Fruit fly (Drosophila melanogaster) whole organism, embryonic: ENCODE measurements around the gene CG12035.

Experiments used
- Atf-2 ChIP-seq: fragments of 200-800 bp; sonication (Bioruptor generic); optimal IDR thresholded peaks from 2 replicates; lab custom pipeline; 2016; ENCODE audit warnings: missing biosample characterization, missing genetic modification characterization
- BtbVII ChIP-seq: fragments of 200-800 bp; sonication (Bioruptor generic); optimal IDR thresholded peaks from 3 replicates; lab custom pipeline; 2017; ENCODE audit warnings: missing biosample characterization, mild to moderate bottlenecking, missing genetic modification characterization
- CG1024 ChIP-seq: fragments of 200-800 bp; sonication (Bioruptor generic); IDR thresholded peaks from 2 replicates; pipeline ENCODE4 v1.3.6; 2022; ENCODE audit warnings: missing biosample characterization, missing genetic modification characterization
- CG10267 ChIP-seq: fragments of 200-800 bp; sonication (Bioruptor generic); optimal IDR thresholded peaks from 2 replicates; lab custom pipeline; 2018; ENCODE audit warnings: missing biosample characterization, mild to moderate bottlenecking, missing genetic modification characterization, moderate library complexity
- CG10366 ChIP-seq: fragments of 200-800 bp; sonication (Bioruptor generic); IDR thresholded peaks from 2 replicates; pipeline ENCODE4 v1.3.6; 2022; ENCODE audit warnings: missing biosample characterization, missing genetic modification characterization
- CG11696 ChIP-seq: fragments of 200-800 bp; sonication (Bioruptor generic); IDR thresholded peaks from 2 replicates; pipeline ENCODE4 v1.3.6; 2022; ENCODE audit warnings: missing biosample characterization, missing genetic modification characterization
- CG12942 ChIP-seq: fragments of 200-800 bp; sonication (Bioruptor generic); optimal IDR thresholded peaks from 3 replicates; lab custom pipeline; 2016; ENCODE audit warnings: missing biosample characterization, missing genetic modification characterization
- CG13775 ChIP-seq: fragments of 200-800 bp; sonication (Bioruptor generic); optimal IDR thresholded peaks from 3 replicates; lab custom pipeline; 2017; ENCODE audit warnings: missing biosample characterization, mild to moderate bottlenecking, missing genetic modification characterization
- CG15269 ChIP-seq: fragments of 200-800 bp; sonication (Bioruptor generic); optimal IDR thresholded peaks from 2 replicates; lab custom pipeline; 2018; ENCODE audit warnings: missing biosample characterization, mild to moderate bottlenecking, missing genetic modification characterization, moderate library complexity
- CG1602 ChIP-seq: fragments of 200-800 bp; sonication (Bioruptor generic); optimal IDR thresholded peaks from 3 replicates; lab custom pipeline; 2016; ENCODE audit warnings: missing biosample characterization, missing genetic modification characterization
- CG16863 ChIP-seq: fragments of 200-800 bp; sonication (Bioruptor generic); optimal IDR thresholded peaks from 3 replicates; lab custom pipeline; 2016; ENCODE audit warnings: missing biosample characterization, missing genetic modification characterization
- CG17568 ChIP-seq: fragments of 200-800 bp; sonication (Bioruptor generic); optimal IDR thresholded peaks from 2 replicates; lab custom pipeline; 2018; ENCODE audit warnings: missing biosample characterization, mild to moderate bottlenecking, missing genetic modification characterization, moderate library complexity
- CG1792 ChIP-seq: fragments of 200-800 bp; sonication (Bioruptor generic); optimal IDR thresholded peaks from 2 replicates; lab custom pipeline; 2016; ENCODE audit warnings: missing biosample characterization, missing genetic modification characterization
- CG18011 ChIP-seq: fragments of 200-800 bp; sonication (Bioruptor generic); optimal IDR thresholded peaks from 2 replicates; lab custom pipeline; 2017; ENCODE audit warnings: missing biosample characterization, missing genetic modification characterization, mild to moderate bottlenecking, moderate library complexity, missing genotype
- CG31365 ChIP-seq: fragments of 200-800 bp; sonication (Bioruptor generic); optimal IDR thresholded peaks from 2 replicates; lab custom pipeline; 2018; ENCODE audit warnings: missing biosample characterization, mild to moderate bottlenecking, missing genetic modification characterization
- CG32767 ChIP-seq: fragments of 200-800 bp; sonication (Bioruptor generic); IDR thresholded peaks from 2 replicates; pipeline ENCODE4 v1.3.6; 2022; ENCODE audit warnings: missing biosample characterization, missing genetic modification characterization
- CG4328 ChIP-seq: fragments of 200-800 bp; sonication (Bioruptor generic); optimal IDR thresholded peaks from 3 replicates; lab custom pipeline; 2017; ENCODE audit warnings: missing biosample characterization, missing genetic modification reagents, missing genetic modification characterization
- CG6791 ChIP-seq: fragments of 200-800 bp; sonication (Bioruptor generic); IDR thresholded peaks from 3 replicates; pipeline ENCODE4 v1.3.6; 2022; ENCODE audit warnings: missing biosample characterization, missing genetic modification characterization; ENCODE audit not compliant: partially characterized antibody
- CG7963 ChIP-seq: fragments of 200-800 bp; sonication (Bioruptor generic); IDR thresholded peaks from 3 replicates; pipeline ENCODE4 v1.3.6; 2022; ENCODE audit warnings: missing biosample characterization, missing genetic modification characterization; ENCODE audit not compliant: partially characterized antibody
- CG9876 ChIP-seq: fragments of 200-800 bp; sonication (Bioruptor generic); optimal IDR thresholded peaks from 2 replicates; lab custom pipeline; 2016; ENCODE audit warnings: missing biosample characterization, missing genetic modification characterization
- E2f1 ChIP-seq: fragments of 200-800 bp; sonication (Bioruptor generic); IDR thresholded peaks from 2 replicates; pipeline ENCODE4 v1.3.6; 2022; ENCODE audit warnings: missing biosample characterization, missing genetic modification characterization
- Elba2 ChIP-seq: fragments of 200-800 bp; sonication (Bioruptor generic); optimal IDR thresholded peaks from 3 replicates; lab custom pipeline; 2016; ENCODE audit warnings: missing biosample characterization, missing genetic modification characterization
- Fer1 ChIP-seq: fragments of 200-800 bp; sonication (Bioruptor generic); optimal IDR thresholded peaks from 2 replicates; lab custom pipeline; 2017; ENCODE audit warnings: missing biosample characterization, mild to moderate bottlenecking, missing genetic modification characterization
- Jarid2 ChIP-seq: fragments of 200-800 bp; sonication (Bioruptor generic); optimal IDR thresholded peaks from 3 replicates; lab custom pipeline; 2017; ENCODE audit warnings: mild to moderate bottlenecking, missing biosample characterization, missing genetic modification reagents, missing genetic modification characterization
- MESR4 ChIP-seq: fragments of 200-800 bp; sonication (Bioruptor generic); optimal IDR thresholded peaks from 2 replicates; lab custom pipeline; 2018; ENCODE audit warnings: missing biosample characterization, mild to moderate bottlenecking, missing genetic modification characterization, moderate library complexity
- Max ChIP-seq: fragments of 200-800 bp; sonication (Bioruptor generic); optimal IDR thresholded peaks from 2 replicates; lab custom pipeline; 2016; ENCODE audit warnings: missing biosample characterization, mild to moderate bottlenecking, missing genetic modification characterization
- NFAT ChIP-seq: fragments of 200-800 bp; sonication (Bioruptor generic); IDR thresholded peaks from 2 replicates; pipeline ENCODE4 v1.3.6; 2022; ENCODE audit warnings: missing biosample characterization, missing genetic modification characterization
- Pdp1 ChIP-seq, 2 experiments: fragments of 200-800 bp; sonication (Bioruptor generic); optimal IDR thresholded peaks; 3 replicates each; lab custom pipeline; 2016; ENCODE audit warnings: missing biosample characterization in 2 of 2, missing genetic modification characterization in 2 of 2, mild to moderate bottlenecking in 1 of 2, moderate library complexity in 1 of 2
- aop ChIP-seq: fragments of 200-800 bp; sonication (Bioruptor generic); IDR thresholded peaks from 2 replicates; pipeline ENCODE4 v1.3.6; 2022; ENCODE audit warnings: missing biosample characterization, missing genetic modification characterization
- bowl ChIP-seq: fragments of 200-800 bp; sonication (Bioruptor generic); IDR thresholded peaks from 2 replicates; pipeline ENCODE4 v1.3.6; 2022; ENCODE audit warnings: missing biosample characterization, missing genetic modification characterization
- br ChIP-seq: fragments of >200 bp; optimal IDR thresholded peaks from 2 replicates; lab custom pipeline; 2017
- chif ChIP-seq, 2 experiments: fragments of 200-800 bp; sonication (Bioruptor generic); optimal IDR thresholded peaks; 3 replicates each; lab custom pipeline; 2016; ENCODE audit warnings: missing biosample characterization in 2 of 2, missing genetic modification characterization in 2 of 2
- chn ChIP-seq: fragments of 200-800 bp; sonication (Bioruptor generic); optimal IDR thresholded peaks from 2 replicates; lab custom pipeline; 2016; ENCODE audit warnings: missing biosample characterization, missing genetic modification characterization
- dimm ChIP-seq: fragments of 200-800 bp; sonication (Bioruptor generic); IDR thresholded peaks from 2 replicates; pipeline ENCODE4 v1.3.6; 2022; ENCODE audit warnings: missing biosample characterization, missing genetic modification characterization
- dm ChIP-seq: fragments of 200-800 bp; sonication (Bioruptor generic); optimal IDR thresholded peaks from 3 replicates; lab custom pipeline; 2016; ENCODE audit warnings: missing biosample characterization, missing genetic modification characterization
- dmrt99B ChIP-seq: fragments of 200-800 bp; sonication (Bioruptor generic); optimal IDR thresholded peaks from 2 replicates; lab custom pipeline; 2018; ENCODE audit warnings: missing biosample characterization, mild to moderate bottlenecking, missing genetic modification characterization, moderate library complexity
- gce ChIP-seq: fragments of 200-800 bp; sonication (Bioruptor generic); IDR thresholded peaks from 3 replicates; pipeline ENCODE4 v1.3.6; 2022; ENCODE audit warnings: missing biosample characterization, missing genetic modification characterization
- gem ChIP-seq: fragments of 200-800 bp; sonication (Bioruptor generic); optimal IDR thresholded peaks from 2 replicates; lab custom pipeline; 2019; ENCODE audit warnings: missing biosample characterization, mild to moderate bottlenecking, missing genetic modification characterization, moderate library complexity
- ham ChIP-seq: fragments of 200-800 bp; sonication (Bioruptor generic); IDR thresholded peaks from 2 replicates; pipeline ENCODE4 v1.3.6; 2022; ENCODE audit warnings: missing biosample characterization, missing genetic modification characterization
- inv ChIP-seq: fragments of 200-800 bp; sonication (Bioruptor generic); IDR thresholded peaks from 2 replicates; pipeline ENCODE4 v1.3.6; 2022; ENCODE audit warnings: missing biosample characterization, missing genetic modification characterization; ENCODE audit not compliant: partially characterized antibody
- kah ChIP-seq: fragments of 200-800 bp; sonication (Bioruptor generic); optimal IDR thresholded peaks from 2 replicates; lab custom pipeline; 2018; ENCODE audit warnings: missing biosample characterization, mild to moderate bottlenecking, missing genetic modification characterization
- ken ChIP-seq: fragments of 200-800 bp; sonication (Bioruptor generic); IDR thresholded peaks from 3 replicates; pipeline ENCODE4 v1.3.6; 2022; ENCODE audit warnings: missing biosample characterization, missing genetic modification characterization
- maf-S ChIP-seq: fragments of 200-800 bp; sonication (Bioruptor generic); optimal IDR thresholded peaks from 2 replicates; lab custom pipeline; 2016; ENCODE audit warnings: missing biosample characterization, missing genetic modification characterization
- mld ChIP-seq: fragments of 200-800 bp; sonication (Bioruptor generic); IDR thresholded peaks from 3 replicates; pipeline ENCODE4 v1.3.6; 2022; ENCODE audit warnings: missing biosample characterization, missing genetic modification characterization; ENCODE audit not compliant: partially characterized antibody
- schlank ChIP-seq: fragments of 200-800 bp; sonication (Bioruptor generic); optimal IDR thresholded peaks from 2 replicates; lab custom pipeline; 2018; ENCODE audit warnings: missing biosample characterization, mild to moderate bottlenecking, missing genetic modification characterization
- scrt ChIP-seq: fragments of 200-800 bp; sonication (Bioruptor generic); optimal IDR thresholded peaks from 2 replicates; lab custom pipeline; 2018; ENCODE audit warnings: missing biosample characterization, mild to moderate bottlenecking, missing genetic modification characterization, moderate library complexity
- sens-2 ChIP-seq: fragments of 200-800 bp; sonication (Bioruptor generic); IDR thresholded peaks from 2 replicates; pipeline ENCODE4 v1.3.6; 2022; ENCODE audit warnings: missing biosample characterization, missing genetic modification characterization
- sima ChIP-seq: fragments of 200-800 bp; sonication (Bioruptor generic); optimal IDR thresholded peaks from 2 replicates; lab custom pipeline; 2016; ENCODE audit warnings: missing biosample characterization, missing genetic modification characterization
- sna ChIP-seq: fragments of 200-800 bp; sonication (Bioruptor generic); IDR thresholded peaks from 2 replicates; pipeline ENCODE4 v1.3.6; 2022; ENCODE audit warnings: missing biosample characterization, missing genetic modification characterization; ENCODE audit not compliant: partially characterized antibody
- tap ChIP-seq: fragments of 200-800 bp; optimal IDR thresholded peaks from 3 replicates; lab custom pipeline; 2019; ENCODE audit warnings: missing biosample characterization, mild to moderate bottlenecking, missing genetic modification characterization, moderate library complexity
- z ChIP-seq: fragments of 200-800 bp; sonication (Bioruptor generic); IDR thresholded peaks from 3 replicates; pipeline ENCODE4 v1.3.6; 2022; ENCODE audit warnings: missing biosample characterization, missing genetic modification characterization
- zen ChIP-seq: fragments of 200-800 bp; sonication (Bioruptor generic); optimal IDR thresholded peaks from 3 replicates; lab custom pipeline; 2018; ENCODE audit warnings: missing biosample characterization, mild to moderate bottlenecking, missing genetic modification characterization, moderate library complexity
- zfh2 ChIP-seq: fragments of 200-800 bp; sonication (Bioruptor generic); optimal IDR thresholded peaks from 2 replicates; lab custom pipeline; 2016; ENCODE audit warnings: missing biosample characterization, missing genetic modification characterization

Gene CG12035

DNA sequence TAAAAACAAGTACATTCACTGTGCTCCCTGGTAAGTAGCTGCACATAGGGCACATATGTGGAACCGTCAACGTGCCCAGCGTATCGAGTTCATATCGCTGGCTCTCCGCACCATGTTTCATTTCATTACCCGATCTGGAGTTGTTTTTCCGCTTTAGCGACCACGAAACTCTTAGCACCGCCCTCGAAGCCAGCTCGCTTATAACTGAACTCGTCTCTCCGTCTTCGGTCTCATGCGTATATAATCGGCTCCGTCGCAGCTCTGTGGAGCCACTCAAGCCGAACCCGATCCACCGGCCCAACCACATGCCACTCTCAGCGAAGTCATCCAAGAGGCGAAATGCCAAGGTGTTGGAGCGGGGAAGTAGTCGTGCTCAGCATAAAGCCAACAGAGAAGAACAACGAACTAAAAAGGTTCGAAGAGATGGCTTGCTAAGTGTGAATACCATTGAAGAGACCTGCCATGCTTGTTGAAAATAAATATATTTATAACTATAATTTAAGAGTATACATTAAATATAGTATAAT lies 31.3 kb downstream of the CG12035 start, which contains the start of gene Cht2 (continued):
- no peak for TF ChIP-seq sima (GFP tag; lab: Kevin White, UChicago)
- no peak for TF ChIP-seq CG1792 (GFP tag; lab: Kevin White, UChicago)
- TF ChIP-seq CG31365 (tag; lab: Kevin White, UChicago), result no peak
- TF ChIP-seq dmrt99B, result no peak
- no peak for TF ChIP-seq BtbVII (GFP tag; lab: Kevin White, UChicago)
- TF ChIP-seq Jarid2, result peak; percentile 73
- TF ChIP-seq CG13775 (GFP tag; lab: Kevin White, UChicago), result no peak
- peak; percentile 86 for TF ChIP-seq z (GFP tag; lab: Robert Waterston, UW)
- TF ChIP-seq chn (GFP tag; lab: Kevin White, UChicago), result no peak
- TF ChIP-seq CG4328, result no peak
- no peak for TF ChIP-seq NFAT (GFP tag; lab: Robert Waterston, UW)
- no peak for TF ChIP-seq CG7963 (GFP tag; lab: Robert Waterston, UW)
- no peak for TF ChIP-seq Pdp1 (GFP tag; optimal IDR thresholded peaks at IDR 0.05; lab: Kevin White, UChicago)
- TF ChIP-seq CG1024 (GFP tag; lab: Robert Waterston, UW), result no peak
- no peak for TF ChIP-seq schlank (tag; lab: Kevin White, UChicago)
- TF ChIP-seq aop, result no peak
- TF ChIP-seq br, result no peak
- no peak for TF ChIP-seq E2f1
- no peak for TF ChIP-seq zen
- TF ChIP-seq CG1602 (GFP tag; lab: Kevin White, UChicago), result no peak
- no peak for TF ChIP-seq CG10366
- TF ChIP-seq Elba2 (GFP tag; lab: Kevin White, UChicago), result no peak
- TF ChIP-seq dimm (GFP tag; lab: Robert Waterston, UW), result no peak
- TF ChIP-seq CG11696 (GFP tag; lab: Robert Waterston, UW), result no peak
- TF ChIP-seq gem, result no peak
- TF ChIP-seq sens-2 (GFP tag; lab: Robert Waterston, UW), result no peak
- TF ChIP-seq gce (GFP tag; lab: Robert Waterston, UW), result no peak
- TF ChIP-seq sna (GFP tag; lab: Robert Waterston, UW), result peak; percentile 27; the same call in 1 of the 2 replicates
- TF ChIP-seq CG12942 (GFP tag; lab: Kevin White, UChicago), result no peak

DNA sequence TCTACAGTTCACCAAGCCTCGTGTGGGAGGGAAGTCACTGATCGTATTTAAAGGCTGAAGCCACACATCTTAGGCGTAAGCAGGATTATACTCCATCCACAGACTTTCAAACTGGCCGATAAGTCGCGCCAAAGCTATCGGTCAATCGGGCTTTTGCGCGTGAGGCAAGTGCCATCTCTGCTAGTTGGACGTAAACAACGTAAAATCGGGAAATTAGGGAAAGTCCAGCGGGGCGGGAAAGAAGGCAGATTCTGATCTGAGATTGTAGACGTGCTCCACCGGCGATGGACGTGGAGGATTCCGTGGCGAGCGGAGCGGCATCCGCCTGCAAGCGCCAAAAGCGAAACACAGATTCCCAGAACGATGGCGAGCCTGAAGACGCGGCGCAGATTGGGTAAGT lies 32.0 kb downstream of the CG12035 start, which contains the start of gene CG8001:
TSS of gene CG8001 (plus strand) at position 17 of the 400 bp plus-strand sequence.
- TF ChIP-seq Atf-2, result no peak
- TF ChIP-seq zfh2 (GFP tag; lab: Kevin White, UChicago), result no peak
- no peak for TF ChIP-seq CG10267 (tag; lab: Kevin White, UChicago)
- no peak for TF ChIP-seq kah (GFP tag; lab: Kevin White, UChicago)
- no peak for TF ChIP-seq dm (GFP tag; lab: Kevin White, UChicago)
- TF ChIP-seq chif (GFP tag; optimal IDR thresholded peaks at IDR 0.05; lab: Kevin White, UChicago), result no peak
- no peak for TF ChIP-seq CG9876 (GFP tag; lab: Kevin White, UChicago)
- no peak for TF ChIP-seq ken (GFP tag; lab: Robert Waterston, UW)
- no peak for TF ChIP-seq CG16863 (GFP tag; lab: Kevin White, UChicago)
- TF ChIP-seq Max, result no peak
- TF ChIP-seq ham, result no peak
- peak; percentile 6 for TF ChIP-seq MESR4 (GFP tag; lab: Kevin White, UChicago)
- TF ChIP-seq CG15269, result no peak
- TF ChIP-seq tap (tag; lab: Kevin White, UChicago), result no peak
- TF ChIP-seq mld (GFP tag; lab: Robert Waterston, UW), result peak; percentile 62; the same call in 1 of the 3 replicates
- TF ChIP-seq maf-S, result no peak
- no peak for TF ChIP-seq CG17568 (GFP tag; lab: Kevin White, UChicago)
- TF ChIP-seq Fer1, result no peak
- no peak for TF ChIP-seq CG18011 (GFP tag; lab: Kevin White, UChicago)
- TF ChIP-seq bowl, result no peak
- no peak for TF ChIP-seq scrt (GFP tag; lab: Kevin White, UChicago)
- peak; percentile 28; the same call in 1 of the 2 replicates for TF ChIP-seq inv (GFP tag; lab: Robert Waterston, UW)
- TF ChIP-seq CG6791 (GFP tag; lab: Robert Waterston, UW), result peak; percentile 67
- no peak for TF ChIP-seq CG32767 (GFP tag; lab: Robert Waterston, UW)
